Worm (Caenorhabditis elegans): ENCODE measurements around the gene dpff-1.
A peak's percentile ranks its signal among the peaks of the same experiment; 100 is the strongest.

The dpff-1 gene

DNA sequence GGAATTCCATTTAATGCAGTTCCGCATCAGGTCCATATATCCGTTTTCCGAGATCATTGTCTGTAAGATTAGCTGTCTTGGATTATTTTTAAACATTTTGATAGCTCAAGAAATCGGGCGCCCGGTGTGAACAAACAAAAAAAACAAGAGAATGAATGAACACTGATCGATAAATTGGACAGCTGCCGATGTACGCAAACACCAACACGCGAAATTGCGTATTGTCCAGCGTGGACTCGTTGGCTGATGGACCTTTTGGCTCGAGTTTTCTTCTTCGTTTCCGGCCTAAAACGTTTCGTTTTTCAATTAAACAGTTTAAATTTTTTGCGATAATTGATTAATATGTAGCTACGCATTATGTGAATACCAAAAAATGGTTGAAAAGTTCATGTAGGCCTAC, at the start of gene dpff-1:
dpff-1 (minus strand) TSS at position 288 of the 400 bp plus-strand sequence.
- TF ChIP-seq ham-2 (GFP tag; optimal IDR thresholded peaks at IDR 0.05) = no peak
- no peak for TF ChIP-seq nhr-12 (tag; optimal IDR thresholded peaks at IDR 0.05)
- TF ChIP-seq nhr-237 (tag; optimal IDR thresholded peaks at IDR 0.05) = no peak
- TF ChIP-seq pha-4 (tag; optimal IDR thresholded peaks at IDR 0.05) = peak; percentile 29
- no peak for TF ChIP-seq nhr-2 (tag; optimal IDR thresholded peaks at IDR 0.05)
- peak; percentile 7 for TF ChIP-seq cnd-1 (tag; optimal IDR thresholded peaks at IDR 0.05)
- TF ChIP-seq ceh-43 (GFP tag; optimal IDR thresholded peaks at IDR 0.05) = peak; percentile 50
- TF ChIP-seq ces-1 (GFP tag; optimal IDR thresholded peaks at IDR 0.05) = no peak
- no peak for TF ChIP-seq sptf-1 (tag; optimal IDR thresholded peaks at IDR 0.05)
- TF ChIP-seq ztf-11 (tag; optimal IDR thresholded peaks at IDR 0.05) = no peak
- no peak for TF ChIP-seq M03D4.4 (tag; optimal IDR thresholded peaks at IDR 0.05)
- TF ChIP-seq ceh-39 (tag; optimal IDR thresholded peaks at IDR 0.05) = peak; percentile 67
- no peak for TF ChIP-seq mab-5 (tag; optimal IDR thresholded peaks at IDR 0.05)
- TF ChIP-seq unc-62 (GFP tag; optimal IDR thresholded peaks at IDR 0.05) = no peak
- peak; percentile 2 for TF ChIP-seq mep-1 (tag; optimal IDR thresholded peaks at IDR 0.05)
- TF ChIP-seq lin-13 (tag; optimal IDR thresholded peaks at IDR 0.05) = peak; percentile 27
- peak; percentile 70 for TF ChIP-seq hlh-1 (tag; optimal IDR thresholded peaks at IDR 0.05)
- TF ChIP-seq elt-3 (tag; optimal IDR thresholded peaks at IDR 0.05) = no peak
- TF ChIP-seq bed-3 (GFP tag; optimal IDR thresholded peaks at IDR 0.05) = no peak

DNA sequence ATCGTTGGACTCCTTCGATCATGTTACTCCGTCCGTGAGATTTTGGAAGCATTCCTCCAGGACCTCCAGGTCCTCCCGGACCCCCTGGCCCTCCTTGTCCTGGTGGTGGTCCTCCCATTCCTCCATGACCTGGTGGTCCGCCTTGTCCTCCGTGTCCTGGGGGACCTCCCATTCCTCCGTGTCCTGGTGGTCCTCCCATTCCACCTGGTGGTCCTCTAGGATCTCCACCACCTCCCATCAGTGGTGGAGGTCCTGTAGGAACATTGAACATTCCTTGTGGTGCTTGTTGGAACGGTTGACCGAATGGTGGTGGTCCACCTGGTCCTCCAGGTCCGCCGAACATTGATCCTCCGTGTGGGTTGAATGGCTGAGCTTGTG, 47.8 kb upstream of the dpff-1 start:
- no peak for TF ChIP-seq lin-13 (tag; optimal IDR thresholded peaks at IDR 0.05)
- no peak for TF ChIP-seq ceh-43 (GFP tag; optimal IDR thresholded peaks at IDR 0.05)
- TF ChIP-seq drap-1 (GFP tag; optimal IDR thresholded peaks at IDR 0.05) = no peak
- TF ChIP-seq ceh-83 (GFP tag; optimal IDR thresholded peaks at IDR 0.05) = no peak
- no peak for TF ChIP-seq pha-4 (tag; optimal IDR thresholded peaks at IDR 0.05)
- TF ChIP-seq nhr-76 (tag; optimal IDR thresholded peaks at IDR 0.05) = no peak
- no peak for TF ChIP-seq nhr-12 (tag; optimal IDR thresholded peaks at IDR 0.05)
- no peak for TF ChIP-seq nhr-28 (tag; optimal IDR thresholded peaks at IDR 0.05)
- no peak for TF ChIP-seq ces-1 (GFP tag; optimal IDR thresholded peaks at IDR 0.05)
- TF ChIP-seq ceh-39 (tag; optimal IDR thresholded peaks at IDR 0.05) = no peak

DNA sequence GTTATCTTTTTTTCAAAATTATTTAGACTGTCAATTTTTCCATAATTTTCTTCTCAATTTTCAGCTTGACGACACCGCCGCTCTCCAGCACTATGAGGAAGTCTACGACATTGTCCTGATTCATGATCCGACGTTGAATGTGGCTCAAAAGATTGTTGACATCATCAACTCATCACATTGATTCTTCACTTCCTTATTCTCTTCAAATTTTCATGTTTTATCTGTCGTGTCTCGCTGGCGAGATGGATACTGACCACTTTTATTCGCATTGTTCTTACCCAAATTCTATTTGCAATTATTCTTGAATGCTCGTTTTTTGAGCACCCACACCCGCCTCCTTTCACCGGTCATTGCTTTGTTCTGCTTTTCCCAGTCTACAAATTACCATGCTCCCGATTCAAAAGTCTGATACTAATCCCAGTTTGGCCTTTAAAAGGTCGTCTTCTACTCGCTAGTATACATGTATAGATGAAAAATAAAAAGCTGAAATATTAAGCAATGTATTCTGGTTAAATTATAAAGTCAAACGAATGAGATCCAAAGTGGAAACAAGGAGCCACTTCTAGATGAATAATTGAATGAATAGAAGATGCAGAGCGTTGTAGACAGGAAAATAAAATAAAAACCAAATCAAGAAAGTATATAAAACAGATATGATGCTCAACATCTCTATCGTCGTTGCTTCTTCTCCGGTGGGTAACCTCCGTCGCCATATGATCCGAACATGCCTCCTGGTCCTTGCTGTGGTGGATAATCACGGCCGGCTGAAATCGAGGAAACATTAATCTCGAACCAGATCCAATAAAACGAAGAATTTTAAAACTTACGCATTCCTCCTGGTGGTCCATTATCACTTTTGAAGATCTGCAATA, 47.1 kb upstream of the dpff-1 start:
- TF ChIP-seq mls-2 (tag; optimal IDR thresholded peaks at IDR 0.05) (no peak), nhr-28 (tag; optimal IDR thresholded peaks at IDR 0.05) (no peak), lin-32 (GFP tag; optimal IDR thresholded peaks at IDR 0.05) (no peak), drap-1 (GFP tag; optimal IDR thresholded peaks at IDR 0.05) (no peak), pha-4 (tag; optimal IDR thresholded peaks at IDR 0.05) (no peak), tbx-8 (GFP tag; optimal IDR thresholded peaks at IDR 0.05) (no peak), unc-62 (GFP tag; optimal IDR thresholded peaks at IDR 0.05) (no peak), nhr-237 (tag; optimal IDR thresholded peaks at IDR 0.05) (no peak), snpc-4 (tag; optimal IDR thresholded peaks at IDR 0.05) (no peak), ztf-11 (tag; optimal IDR thresholded peaks at IDR 0.05) (no peak), elt-1 (tag; optimal IDR thresholded peaks at IDR 0.05; ENCODE audit: borderline replicate concordance, insufficient read depth) (no peak)

ce11 chrIII:5951589-5952378, 45.6 kb upstream of the dpff-1 start:
- TF ChIP-seq ceh-39 (tag; optimal IDR thresholded peaks at IDR 0.05) (no peak), hlh-1 (tag; optimal IDR thresholded peaks at IDR 0.05) (no peak)

- no peak for TF ChIP-seq ceh-39 (tag; optimal IDR thresholded peaks at IDR 0.05)
- no peak for TF ChIP-seq ham-2 (GFP tag; optimal IDR thresholded peaks at IDR 0.05)
- no peak for TF ChIP-seq snpc-4 (tag; optimal IDR thresholded peaks at IDR 0.05)
- no peak for TF ChIP-seq unc-39 (tag; optimal IDR thresholded peaks at IDR 0.05)
- TF ChIP-seq M03D4.4 (tag; optimal IDR thresholded peaks at IDR 0.05) = no peak
- TF ChIP-seq bed-3 (GFP tag; optimal IDR thresholded peaks at IDR 0.05) = no peak
- no peak for TF ChIP-seq nhr-12 (tag; optimal IDR thresholded peaks at IDR 0.05)
- no peak for TF ChIP-seq lin-13 (tag; optimal IDR thresholded peaks at IDR 0.05)
- TF ChIP-seq tbx-8 (GFP tag; optimal IDR thresholded peaks at IDR 0.05) = no peak
Observed at ce11 chrIII:5950756-5951345, 44.7 kb upstream of the dpff-1 start.

Data from whole organism, mixed stage, embryonic.